Worm (Caenorhabditis elegans) whole organism, L3 larva: ENCODE data around the gene T28C12.1.

Source experiments
- R02D3.7 ChIP-seq: fragments of 150-350 bp; optimal IDR thresholded peaks from 2 replicates; lab custom pipeline; 2014; ENCODE audit warnings: missing biosample characterization, missing genetic modification characterization
- ZK546.5 ChIP-seq: sonication (generic microtip); optimal IDR thresholded peaks from 2 replicates; lab custom pipeline; 2017; ENCODE audit warnings: missing biosample characterization, missing genetic modification characterization
- aly-2 ChIP-seq: fragments of 150-350 bp; optimal IDR thresholded peaks from 2 replicates; lab custom pipeline; 2014; ENCODE audit warnings: missing biosample characterization, missing genetic modification characterization
- ama-1 ChIP-seq: fragments of 150-350 bp; optimal IDR thresholded peaks from 2 replicates; lab custom pipeline; 2018
- ceh-16 ChIP-seq: sonication (generic microtip); optimal IDR thresholded peaks from 2 replicates; lab custom pipeline; 2017; ENCODE audit warnings: missing biosample characterization, missing genetic modification characterization
- ceh-28 ChIP-seq: fragments of 150-350 bp; optimal IDR thresholded peaks from 2 replicates; lab custom pipeline; 2014; ENCODE audit warnings: missing biosample characterization, missing genetic modification reagents, missing genetic modification characterization
- ceh-82 ChIP-seq: fragments of 150-350 bp; optimal IDR thresholded peaks from 2 replicates; lab custom pipeline; 2014; ENCODE audit warnings: missing biosample characterization, missing genetic modification characterization
- daf-12 ChIP-seq: fragments of 150-350 bp; optimal IDR thresholded peaks from 2 replicates; lab custom pipeline; 2014; ENCODE audit warnings: missing biosample characterization, missing genetic modification reagents, missing genetic modification characterization
- egl-5 ChIP-seq: fragments of 150-350 bp; optimal IDR thresholded peaks from 2 replicates; lab custom pipeline; 2017; ENCODE audit warnings: missing biosample characterization, missing genetic modification reagents, missing genetic modification characterization, inconsistent platforms
- elt-1 ChIP-seq: fragments of 150-350 bp; optimal IDR thresholded peaks from 2 replicates; lab custom pipeline; 2014; ENCODE audit warnings: missing biosample characterization, missing genetic modification characterization
- elt-2 ChIP-seq: sonication (generic microtip); optimal IDR thresholded peaks from 2 replicates; lab custom pipeline; 2016; ENCODE audit warnings: missing genetic modification reagents, mild to moderate bottlenecking, missing genetic modification characterization, missing compliant biosample characterization
- elt-3 ChIP-seq, 3 experiments: fragments of 150-350 bp in 1 of 3; sonication (generic microtip) in 2 of 3; optimal IDR thresholded peaks; 2 replicates in 2 of 3; 4 replicates in 1 of 3; lab custom pipeline; 2014 to 2017; ENCODE audit warnings: missing biosample characterization in 3 of 3, missing genetic modification characterization in 3 of 3
- fkh-2 ChIP-seq: fragments of 150-350 bp; optimal IDR thresholded peaks from 2 replicates; lab custom pipeline; 2014; ENCODE audit warnings: missing biosample characterization, missing genetic modification reagents, missing genetic modification characterization
- hmg-11 ChIP-seq: sonication (generic microtip); optimal IDR thresholded peaks from 2 replicates; lab custom pipeline; 2016; ENCODE audit warnings: missing genetic modification characterization, missing compliant biosample characterization
- jun-1 ChIP-seq: fragments of 150-350 bp; optimal IDR thresholded peaks from 2 replicates; lab custom pipeline; 2014; ENCODE audit warnings: missing biosample characterization, missing genetic modification reagents, missing genetic modification characterization
- lsy-12 ChIP-seq: sonication (generic microtip); optimal IDR thresholded peaks from 2 replicates; lab custom pipeline; 2016; ENCODE audit warnings: mild to moderate bottlenecking, missing genetic modification characterization, missing compliant biosample characterization
- mml-1 ChIP-seq: fragments of 150-350 bp; sonication (generic microtip); optimal IDR thresholded peaks from 3 replicates; lab custom pipeline; 2014; ENCODE audit warnings: missing biosample characterization, missing genetic modification characterization
- nfya-1 ChIP-seq: sonication (generic microtip); optimal IDR thresholded peaks from 2 replicates; lab custom pipeline; 2017; ENCODE audit warnings: missing genetic modification characterization, mild to moderate bottlenecking, missing compliant biosample characterization, antibody characterized with exemption, moderate library complexity; ENCODE audit not compliant: insufficient read depth
- nhr-11 ChIP-seq: fragments of 150-350 bp; optimal IDR thresholded peaks from 2 replicates; lab custom pipeline; 2014; ENCODE audit warnings: missing biosample characterization, missing genetic modification characterization
- nhr-12 ChIP-seq: fragments of 150-350 bp; optimal IDR thresholded peaks from 2 replicates; lab custom pipeline; 2014; ENCODE audit warnings: missing biosample characterization, missing genetic modification characterization
- nhr-23 ChIP-seq: fragments of 150-350 bp; optimal IDR thresholded peaks from 2 replicates; lab custom pipeline; 2014; ENCODE audit warnings: missing biosample characterization, missing genetic modification reagents, missing genetic modification characterization
- nhr-25 ChIP-seq: sonication (generic microtip); optimal IDR thresholded peaks from 2 replicates; lab custom pipeline; 2017; ENCODE audit warnings: missing biosample characterization, missing genetic modification characterization
- nhr-28 ChIP-seq: fragments of 150-350 bp; optimal IDR thresholded peaks from 2 replicates; lab custom pipeline; 2014; ENCODE audit warnings: missing biosample characterization, missing genetic modification characterization
- nhr-43 ChIP-seq: sonication (generic microtip); optimal IDR thresholded peaks from 2 replicates; lab custom pipeline; 2016; ENCODE audit warnings: mild to moderate bottlenecking, missing genetic modification characterization, missing compliant biosample characterization; ENCODE audit not compliant: poor library complexity, severe bottlenecking
- nhr-67 ChIP-seq: fragments of 150-350 bp; optimal IDR thresholded peaks from 2 replicates; lab custom pipeline; 2014; ENCODE audit warnings: missing biosample characterization, missing genetic modification characterization
- nhr-76 ChIP-seq: fragments of 150-350 bp; sonication (generic microtip); optimal IDR thresholded peaks from 5 replicates; lab custom pipeline; 2014; ENCODE audit warnings: missing biosample characterization, missing genetic modification characterization
- nhr-77 ChIP-seq: fragments of 150-350 bp; optimal IDR thresholded peaks from 2 replicates; lab custom pipeline; 2014; ENCODE audit warnings: missing biosample characterization, missing genetic modification characterization
- pha-4 ChIP-seq: fragments of 150-350 bp; optimal IDR thresholded peaks from 2 replicates; lab custom pipeline; 2014; ENCODE audit warnings: missing biosample characterization, missing genetic modification reagents, missing genetic modification characterization
- pqm-1 ChIP-seq: fragments of 150-350 bp; optimal IDR thresholded peaks from 2 replicates; lab custom pipeline; 2017; ENCODE audit warnings: missing biosample characterization, missing genetic modification characterization, inconsistent platforms
- skn-1 ChIP-seq: fragments of 150-350 bp; optimal IDR thresholded peaks from 2 replicates; lab custom pipeline; 2014; ENCODE audit warnings: missing biosample characterization, missing genetic modification characterization
- snpc-4 ChIP-seq: fragments of 150-350 bp; optimal IDR thresholded peaks from 2 replicates; lab custom pipeline; 2014; ENCODE audit warnings: missing biosample characterization, missing genetic modification characterization
- tbx-2 ChIP-seq: sonication (generic microtip); optimal IDR thresholded peaks from 2 replicates; lab custom pipeline; 2016; ENCODE audit warnings: mild to moderate bottlenecking, missing genetic modification characterization, missing compliant biosample characterization
- zag-1 ChIP-seq: fragments of 150-350 bp; optimal IDR thresholded peaks from 2 replicates; lab custom pipeline; 2014; ENCODE audit warnings: missing biosample characterization, missing genetic modification characterization
- ztf-11 ChIP-seq: fragments of 150-350 bp; optimal IDR thresholded peaks from 2 replicates; lab custom pipeline; 2014; ENCODE audit warnings: missing biosample characterization, missing genetic modification characterization
- ztf-4 ChIP-seq: fragments of 150-350 bp; optimal IDR thresholded peaks from 2 replicates; lab custom pipeline; 2014; ENCODE audit warnings: missing biosample characterization, missing genetic modification characterization

T28C12.1 gene

DNA sequence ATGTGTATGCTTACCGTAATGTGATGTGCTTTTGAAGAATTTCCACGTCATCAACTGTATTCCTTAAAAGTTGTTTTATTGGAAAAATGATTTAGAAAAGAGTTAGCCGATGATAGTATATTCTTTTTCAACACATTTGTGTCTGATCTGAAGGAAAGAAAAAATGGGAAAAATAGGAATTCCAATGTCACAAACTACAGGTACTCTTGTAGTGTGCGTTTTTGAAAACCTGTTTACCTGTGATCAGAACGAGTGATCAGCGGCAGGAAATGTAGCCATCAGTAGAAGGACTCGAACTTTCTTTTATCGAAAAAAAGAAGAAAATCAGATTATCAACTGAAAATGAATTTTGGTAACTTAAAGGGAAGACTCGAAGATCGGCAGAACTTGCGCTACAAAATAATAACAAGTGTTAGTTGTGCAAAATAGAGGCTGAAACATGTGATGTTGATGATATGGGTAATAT, 9.9 kb upstream of the T28C12.1 start, which contains the start of gene T28C12.15:
T28C12.15 (minus strand) TSS at position 51 of the 466 bp plus-strand sequence.
- TF ChIP-seq nhr-76 (no peak), skn-1 (tag; lab: Kevin White, UChicago) (no peak), R02D3.7 (tag; lab: Kevin White, UChicago) (no peak)

DNA sequence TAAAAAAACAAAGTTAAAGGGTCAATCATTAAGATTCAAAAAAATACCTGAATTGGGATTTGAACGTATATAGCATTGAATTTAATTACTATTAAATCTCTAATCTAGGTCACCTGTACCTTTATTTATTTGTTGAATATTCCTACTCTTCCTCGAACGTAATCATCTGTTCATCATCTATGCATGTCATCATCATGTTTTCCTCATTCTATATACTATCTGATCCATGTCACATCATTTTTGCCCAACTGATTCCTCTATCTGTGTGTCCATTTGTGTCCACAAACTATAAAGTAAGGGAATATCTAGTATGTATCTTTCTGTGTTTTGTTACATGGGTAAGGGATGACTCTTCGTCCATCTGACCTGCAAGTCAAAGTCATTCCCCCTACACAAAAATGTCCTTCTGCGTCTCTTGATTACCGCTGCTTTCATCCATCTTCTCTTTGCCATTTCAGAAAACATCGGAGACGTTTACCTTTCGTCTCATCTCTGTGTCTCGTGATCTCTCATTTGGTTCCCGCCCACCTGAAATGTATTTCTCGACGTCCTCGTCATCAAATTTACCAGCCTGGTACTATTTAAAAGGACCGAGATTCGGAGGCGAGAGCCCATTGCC, 8.8 kb upstream of the T28C12.1 start:
- TF ChIP-seq nhr-25 (tag; lab: Kevin White, UChicago) (peak; percentile 68), aly-2 (no peak), nhr-77 (no peak), ceh-82 (tag; lab: Kevin White, UChicago) (no peak), ztf-4 (no peak), nhr-67 (tag; lab: Kevin White, UChicago) (no peak), nhr-43 (tag; lab: Kevin White, UChicago) (peak; percentile 20), daf-12 (tag; lab: Kevin White, UChicago) (no peak), ceh-16 (tag; lab: Kevin White, UChicago) (no peak), nhr-23 (tag; lab: Kevin White, UChicago) (peak; percentile 53), elt-3 (tag; optimal IDR thresholded peaks at IDR 0.05; lab: Kevin White, UChicago) (no peak)
- TF ChIP-seq, all 47 proteins: peak for 3

DNA sequence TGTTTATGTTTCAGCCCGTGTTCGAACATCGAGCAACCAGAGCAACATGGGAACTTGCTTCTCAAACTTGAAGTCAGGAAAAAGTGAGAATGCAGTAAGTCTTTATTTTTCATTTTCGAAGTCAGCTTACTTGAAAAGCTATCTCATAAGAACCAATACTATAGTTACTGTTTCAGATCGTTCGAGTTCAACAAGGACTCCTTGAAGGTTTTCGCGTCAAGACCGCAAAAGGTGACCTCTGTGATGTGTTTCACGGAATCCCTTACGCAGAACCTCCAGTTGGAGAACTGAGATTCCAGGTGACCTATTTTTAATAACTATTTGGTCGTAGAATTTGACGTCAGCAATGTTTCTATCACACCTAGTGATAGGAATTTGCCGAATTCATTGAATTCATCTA, 8.1 kb upstream of the T28C12.1 start:
- TF ChIP-seq ceh-82 (tag; lab: Kevin White, UChicago) (no peak), ZK546.5 (no peak), hmg-11 (no peak), lsy-12 (tag; lab: Kevin White, UChicago) (no peak), nhr-23 (tag; lab: Kevin White, UChicago) (no peak), nhr-67 (tag; lab: Kevin White, UChicago) (no peak), skn-1 (tag; lab: Kevin White, UChicago) (no peak), mml-1 (tag; lab: Kevin White, UChicago) (no peak), nhr-11 (tag; lab: Kevin White, UChicago) (no peak), ceh-16 (tag; lab: Kevin White, UChicago) (no peak), elt-1 (tag; lab: Kevin White, UChicago) (no peak), ceh-28 (tag; lab: Kevin White, UChicago) (no peak), pha-4 (tag; lab: Kevin White, UChicago) (no peak), ama-1 (lab: Kevin White, UChicago) (no peak), nhr-76 (no peak), nhr-12 (tag; lab: Kevin White, UChicago) (no peak), fkh-2 (tag; lab: Kevin White, UChicago) (no peak)

DNA sequence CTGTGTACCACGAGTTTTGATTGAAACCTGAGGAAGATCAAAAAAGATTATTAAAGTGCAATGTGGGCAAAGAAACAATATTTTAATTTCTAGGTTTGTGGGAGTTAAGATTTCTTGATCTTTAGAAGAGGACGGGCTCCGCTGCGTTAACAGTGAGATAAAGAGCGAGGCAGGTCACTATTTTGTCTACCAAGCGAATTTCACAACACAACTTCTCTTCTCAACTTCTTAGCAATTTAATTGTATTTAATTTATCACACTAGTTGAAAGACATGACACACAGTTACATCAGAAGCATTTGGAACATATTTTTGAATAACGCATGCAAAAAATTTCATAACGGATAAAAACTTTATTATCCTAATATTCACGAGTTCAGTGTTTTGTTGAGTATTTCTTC, 5.3 kb upstream of the T28C12.1 start:
- no peak for TF ChIP-seq nfya-1
- TF ChIP-seq ama-1 (lab: Kevin White, UChicago), result peak; percentile 9
- TF ChIP-seq elt-3 (tag; optimal IDR thresholded peaks at IDR 0.05; lab: Kevin White, UChicago), result peak in 1 of 3 experiments; percentile 33

DNA sequence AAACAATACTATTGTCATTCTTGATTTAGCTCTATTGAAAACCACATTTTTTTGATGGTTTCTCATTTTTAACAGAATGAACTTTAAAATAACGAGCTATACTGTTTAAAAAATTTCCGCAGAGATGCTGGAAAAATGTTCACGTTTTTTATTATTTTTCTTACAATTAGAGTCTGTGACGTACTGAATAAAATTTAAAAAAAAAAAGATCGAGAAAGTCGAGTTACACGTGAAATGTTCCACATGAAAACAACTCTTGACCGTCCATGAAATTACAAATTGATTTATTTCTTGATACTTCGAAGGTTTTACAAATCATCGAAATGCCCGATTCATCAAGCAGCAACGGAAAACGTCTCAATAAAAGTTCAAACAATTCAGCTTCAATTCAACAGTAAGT, 4.7 kb upstream of the T28C12.1 start, which contains the start of gene fbxa-202:
fbxa-202 (plus strand) TSS at position 301 of the 400 bp plus-strand sequence.
- no peak for TF ChIP-seq nhr-12 (tag; lab: Kevin White, UChicago)
- TF ChIP-seq skn-1 (tag; lab: Kevin White, UChicago), result no peak
- TF ChIP-seq jun-1 (tag; lab: Kevin White, UChicago), result no peak
- no peak for TF ChIP-seq tbx-2
- no peak for TF ChIP-seq elt-3 (tag; optimal IDR thresholded peaks at IDR 0.05; lab: Kevin White, UChicago)
- TF ChIP-seq ZK546.5, result no peak
- no peak for TF ChIP-seq egl-5 (tag; lab: Kevin White, UChicago)
- no peak for TF ChIP-seq ama-1 (lab: Kevin White, UChicago)
- no peak for TF ChIP-seq zag-1 (tag; lab: Kevin White, UChicago)
- no peak for TF ChIP-seq ztf-4
- no peak for TF ChIP-seq fkh-2 (tag; lab: Kevin White, UChicago)
- TF ChIP-seq ztf-11 (tag; lab: Kevin White, UChicago), result no peak
- TF ChIP-seq nhr-28 (tag; lab: Kevin White, UChicago), result no peak
- no peak for TF ChIP-seq snpc-4 (tag; lab: Kevin White, UChicago)
- no peak for TF ChIP-seq ceh-82 (tag; lab: Kevin White, UChicago)
- TF ChIP-seq pqm-1, result no peak
- no peak for TF ChIP-seq elt-2 (tag; lab: Kevin White, UChicago)
